Worm (Caenorhabditis elegans) whole organism, L2 larva: ENCODE results near the gene clec-54.

Experiments used
- dmd-4 ChIP-seq: sonication (generic microtip); optimal IDR thresholded peaks from 2 replicates; lab custom pipeline; 2017; ENCODE audit warnings: missing biosample characterization, missing genetic modification characterization
- elt-3 ChIP-seq: sonication (generic microtip); optimal IDR thresholded peaks from 2 replicates; lab custom pipeline; 2017; ENCODE audit warnings: missing biosample characterization, missing genetic modification characterization
- fos-1 ChIP-seq: fragments of 150-350 bp; optimal IDR thresholded peaks from 2 replicates; lab custom pipeline; 2014; ENCODE audit warnings: missing biosample characterization, missing genetic modification characterization
- mbf-1 ChIP-seq: sonication (generic microtip); optimal IDR thresholded peaks from 2 replicates; lab custom pipeline; 2017; ENCODE audit warnings: missing biosample characterization, missing genetic modification characterization
- nhr-12 ChIP-seq: fragments of 150-350 bp; optimal IDR thresholded peaks from 2 replicates; lab custom pipeline; 2014; ENCODE audit warnings: missing biosample characterization, missing genetic modification characterization
- nhr-237 ChIP-seq: fragments of 150-350 bp; optimal IDR thresholded peaks from 2 replicates; lab custom pipeline; 2014; ENCODE audit warnings: missing biosample characterization, missing genetic modification characterization
- sma-9 ChIP-seq, 2 experiments: fragments of 150-350 bp in 1 of 2; sonication (generic microtip) in 1 of 2; optimal IDR thresholded peaks; 2 replicates each; lab custom pipeline; 2014 to 2016; ENCODE audit warnings: missing genetic modification characterization in 2 of 2, mild to moderate bottlenecking in 1 of 2, missing biosample characterization in 1 of 2, missing compliant biosample characterization in 1 of 2, missing genetic modification reagents in 1 of 2, moderate library complexity in 1 of 2
- unc-39 ChIP-seq: fragments of 150-350 bp; optimal IDR thresholded peaks from 2 replicates; lab custom pipeline; 2014; ENCODE audit warnings: missing biosample characterization, missing genetic modification characterization
- unc-62 ChIP-seq: fragments of 150-350 bp; optimal IDR thresholded peaks from 2 replicates; lab custom pipeline; 2014; ENCODE audit warnings: missing biosample characterization, missing genetic modification reagents, missing genetic modification characterization
- zag-1 ChIP-seq: fragments of 150-350 bp; optimal IDR thresholded peaks from 2 replicates; lab custom pipeline; 2014; ENCODE audit warnings: missing biosample characterization, missing genetic modification characterization
- ztf-11 ChIP-seq: sonication (generic microtip); optimal IDR thresholded peaks from 2 replicates; lab custom pipeline; 2017; ENCODE audit warnings: missing biosample characterization, missing genetic modification characterization

DNA sequence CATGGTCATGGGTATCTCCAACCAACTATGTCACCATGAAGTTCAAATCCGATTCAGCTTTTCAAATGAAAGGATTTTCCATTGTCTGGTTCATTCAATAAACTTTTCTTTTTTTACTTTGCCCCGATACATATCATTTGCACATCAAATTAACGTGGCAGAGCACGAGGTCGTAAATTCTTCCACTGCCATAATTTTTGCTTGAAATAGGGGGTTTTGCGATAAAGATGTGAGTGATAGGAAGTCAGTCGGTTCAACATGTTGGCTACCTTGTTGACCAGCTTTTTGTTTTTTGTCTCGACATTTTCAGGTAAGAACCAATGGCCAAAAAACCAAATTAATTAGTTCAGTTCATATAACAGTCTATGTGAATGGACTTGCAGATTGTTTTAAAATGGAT, at the start of gene clec-54:
- no peak for TF ChIP-seq fos-1 (tag; lab: Kevin White, UChicago)
- no peak for TF ChIP-seq dmd-4 (tag; lab: Kevin White, UChicago)
- no peak for TF ChIP-seq mbf-1
- no peak for TF ChIP-seq unc-62 (GFP tag; lab: Kevin White, UChicago)
- no peak for TF ChIP-seq ztf-11 (tag; lab: Kevin White, UChicago)
- no peak for TF ChIP-seq nhr-12 (tag; lab: Kevin White, UChicago)
- no peak for TF ChIP-seq unc-39 (tag; lab: Kevin White, UChicago)
- no peak for TF ChIP-seq elt-3
- TF ChIP-seq sma-9 (GFP tag; optimal IDR thresholded peaks at IDR 0.05; lab: Kevin White, UChicago) = no peak
- no peak for TF ChIP-seq sma-9 (tag; optimal IDR thresholded peaks at IDR 0.05; lab: Kevin White, UChicago)
- TF ChIP-seq zag-1 (tag; lab: Kevin White, UChicago) = no peak
- no peak for TF ChIP-seq nhr-237 (tag; lab: Kevin White, UChicago)
